Fruit fly (Drosophila melanogaster) whole organism, embryonic: Measurements from ENCODE around the gene CG13893.
A peak's percentile ranks its signal among the peaks of the same experiment; 100 is the strongest.

Experiments used
- Awh ChIP-seq: fragments of 200-800 bp; sonication (Bioruptor generic); IDR thresholded peaks from 2 replicates; pipeline ENCODE4, ENCODE4 v1.3.6; 2022; ENCODE audit warnings: missing biosample characterization, missing genetic modification characterization
- CG11456 ChIP-seq: fragments of 200-800 bp; sonication (Bioruptor generic); IDR thresholded peaks from 3 replicates; pipeline ENCODE4 v1.3.6; 2022; ENCODE audit warnings: missing biosample characterization, missing genetic modification characterization
- CG12219 ChIP-seq: fragments of 200-800 bp; sonication (Bioruptor generic); optimal IDR thresholded peaks from 3 replicates; lab custom pipeline; 2018; ENCODE audit warnings: missing biosample characterization, mild to moderate bottlenecking, missing genetic modification characterization
- CG13894 ChIP-seq: fragments of 200-800 bp; sonication (Bioruptor generic); optimal IDR thresholded peaks from 3 replicates; lab custom pipeline; 2018; ENCODE audit warnings: missing biosample characterization, mild to moderate bottlenecking, missing genetic modification characterization, moderate library complexity
- CG1647 ChIP-seq: fragments of 200-800 bp; sonication (Bioruptor generic); optimal IDR thresholded peaks from 3 replicates; lab custom pipeline; 2016; ENCODE audit warnings: missing biosample characterization, missing genetic modification characterization
- CG32767 ChIP-seq: fragments of 200-800 bp; sonication (Bioruptor generic); IDR thresholded peaks from 2 replicates; pipeline ENCODE4 v1.3.6; 2022; ENCODE audit warnings: missing biosample characterization, missing genetic modification characterization
- CG34376 ChIP-seq: fragments of 200-800 bp; sonication (Bioruptor generic); optimal IDR thresholded peaks from 2 replicates; lab custom pipeline; 2018; ENCODE audit warnings: missing biosample characterization, mild to moderate bottlenecking, missing genetic modification characterization
- CG3726 ChIP-seq: fragments of 200-800 bp; sonication (Bioruptor generic); IDR thresholded peaks from 3 replicates; pipeline ENCODE4, ENCODE4 v1.3.6; 2022; ENCODE audit warnings: missing biosample characterization, missing genetic modification characterization
- CG4282 ChIP-seq: fragments of 200-800 bp; sonication (Bioruptor generic); optimal IDR thresholded peaks from 2 replicates; lab custom pipeline; 2016; ENCODE audit warnings: missing biosample characterization, missing genetic modification characterization
- CG4820 ChIP-seq: fragments of 200-800 bp; sonication (Bioruptor generic); optimal IDR thresholded peaks from 3 replicates; lab custom pipeline; 2016; ENCODE audit warnings: missing biosample characterization, missing genetic modification characterization
- CG6272 ChIP-seq: fragments of 200-800 bp; sonication (Bioruptor generic); IDR thresholded peaks from 2 replicates; pipeline ENCODE4 v1.3.6; 2022; ENCODE audit warnings: missing biosample characterization, missing genetic modification characterization
- CG8388 ChIP-seq: fragments of 200-800 bp; sonication (Bioruptor generic); optimal IDR thresholded peaks from 2 replicates; lab custom pipeline; 2019; ENCODE audit warnings: missing biosample characterization, mild to moderate bottlenecking, missing genetic modification characterization, moderate library complexity
- CG9932 ChIP-seq: fragments of 200-800 bp; sonication (Bioruptor generic); IDR thresholded peaks from 2 replicates; pipeline ENCODE4 v1.3.6; 2022; ENCODE audit warnings: missing biosample characterization, missing genetic modification characterization
- CTCF ChIP-seq: fragments of 200-800 bp; sonication (Bioruptor generic); optimal IDR thresholded peaks from 2 replicates; lab custom pipeline; 2017; ENCODE audit warnings: missing biosample characterization, mild to moderate bottlenecking, missing genetic modification characterization, moderate library complexity
- Dp ChIP-seq: fragments of 200-800 bp; sonication (Bioruptor generic); optimal IDR thresholded peaks from 2 replicates; lab custom pipeline; 2018; ENCODE audit warnings: missing biosample characterization, mild to moderate bottlenecking, missing genetic modification characterization, moderate library complexity
- Drgx ChIP-seq: fragments of 200-800 bp; sonication (Bioruptor generic); IDR thresholded peaks from 2 replicates; pipeline ENCODE4 v1.3.6; 2022; ENCODE audit warnings: missing biosample characterization, missing genetic modification characterization
- Eip74EF ChIP-seq, 2 experiments: fragments of 200-800 bp in 1 of 2; fragments of >200 bp in 1 of 2; sonication (Bioruptor generic) in 1 of 2; optimal IDR thresholded peaks; 2 replicates each; lab custom pipeline; 2017 to 2019; ENCODE audit warnings: missing biosample characterization in 2 of 2, missing genetic modification characterization in 2 of 2, mild to moderate bottlenecking in 1 of 2, moderate library complexity in 1 of 2
- Elba2 ChIP-seq: fragments of 200-800 bp; sonication (Bioruptor generic); optimal IDR thresholded peaks from 3 replicates; lab custom pipeline; 2016; ENCODE audit warnings: missing biosample characterization, missing genetic modification characterization
- Ets65A ChIP-seq: fragments of 200-800 bp; sonication (Bioruptor generic); peaks from one replicate; lab custom pipeline; 2016; ENCODE audit warnings: missing biosample characterization, missing genetic modification characterization
- Ets97D ChIP-seq: fragments of 200-800 bp; sonication (Bioruptor generic); optimal IDR thresholded peaks from 3 replicates; lab custom pipeline; 2016; ENCODE audit warnings: missing biosample characterization, missing genetic modification characterization
- Fer3 ChIP-seq: fragments of 200-800 bp; sonication (Bioruptor generic); optimal IDR thresholded peaks from 2 replicates; lab custom pipeline; 2018; ENCODE audit warnings: missing biosample characterization, mild to moderate bottlenecking, missing genetic modification characterization, moderate library complexity
- HHEX ChIP-seq: fragments of 200-800 bp; sonication (Bioruptor generic); optimal IDR thresholded peaks from 3 replicates; lab custom pipeline; 2017; ENCODE audit warnings: missing biosample characterization, mild to moderate bottlenecking, missing genetic modification characterization, missing genetic modification reagents
- Hand ChIP-seq: fragments of 200-800 bp; sonication (Bioruptor generic); optimal IDR thresholded peaks from 2 replicates; lab custom pipeline; 2017; ENCODE audit warnings: mild to moderate bottlenecking, missing biosample characterization, missing genetic modification reagents, missing genetic modification characterization
- Med ChIP-seq: fragments of 200-800 bp; sonication (Bioruptor generic); peaks from one replicate; lab custom pipeline; 2016; ENCODE audit warnings: missing biosample characterization, missing genetic modification characterization, mild to moderate bottlenecking, inconsistent platforms, moderate library complexity
- Neu2 ChIP-seq: fragments of 200-800 bp; sonication (Bioruptor generic); optimal IDR thresholded peaks from 3 replicates; lab custom pipeline; 2016; ENCODE audit warnings: missing biosample characterization, missing genetic modification characterization, borderline replicate concordance
- Ptx1 ChIP-seq: fragments of 200-800 bp; sonication (Bioruptor generic); IDR thresholded peaks from 2 replicates; pipeline ENCODE4 v1.3.6; 2022; ENCODE audit warnings: missing biosample characterization, missing genetic modification characterization
- Sox102F ChIP-seq: fragments of 200-800 bp; sonication (Bioruptor generic); optimal IDR thresholded peaks from 2 replicates; lab custom pipeline; 2018; ENCODE audit warnings: missing biosample characterization, mild to moderate bottlenecking, missing genetic modification characterization, moderate library complexity
- amos ChIP-seq: fragments of 200-800 bp; sonication (Bioruptor generic); IDR thresholded peaks from 2 replicates; pipeline ENCODE4 v1.3.6; 2022; ENCODE audit warnings: missing biosample characterization, missing genetic modification characterization; ENCODE audit not compliant: partially characterized antibody
- aop ChIP-seq: fragments of 200-800 bp; sonication (Bioruptor generic); IDR thresholded peaks from 2 replicates; pipeline ENCODE4 v1.3.6; 2022; ENCODE audit warnings: missing biosample characterization, missing genetic modification characterization
- az2 ChIP-seq: fragments of 200-800 bp; sonication (Bioruptor generic); optimal IDR thresholded peaks from 3 replicates; lab custom pipeline; 2016; ENCODE audit warnings: missing biosample characterization, missing genetic modification characterization
- cato ChIP-seq: fragments of 200-800 bp; sonication (Bioruptor generic); optimal IDR thresholded peaks from 2 replicates; lab custom pipeline; 2016; ENCODE audit warnings: missing biosample characterization, missing genetic modification characterization, borderline replicate concordance
- chinmo ChIP-seq: fragments of 200-800 bp; sonication (Bioruptor generic); IDR thresholded peaks from 4 replicates; pipeline ENCODE4 v1.3.6; 2022; ENCODE audit warnings: missing biosample characterization, missing genetic modification characterization; ENCODE audit not compliant: partially characterized antibody
- disco-r ChIP-seq: fragments of 200-800 bp; sonication (Bioruptor generic); optimal IDR thresholded peaks from 2 replicates; lab custom pipeline; 2016; ENCODE audit warnings: missing biosample characterization, missing genetic modification characterization
- emc ChIP-seq: fragments of 200-800 bp; sonication (Bioruptor generic); optimal IDR thresholded peaks from 2 replicates; lab custom pipeline; 2016; ENCODE audit warnings: missing biosample characterization, missing genetic modification characterization
- ewg ChIP-seq: fragments of 200-800 bp; sonication (Bioruptor generic); optimal IDR thresholded peaks from 3 replicates; lab custom pipeline; 2017; ENCODE audit warnings: mild to moderate bottlenecking, missing biosample characterization, missing genetic modification reagents, missing genetic modification characterization
- grau ChIP-seq: fragments of 200-800 bp; optimal IDR thresholded peaks from 3 replicates; lab custom pipeline; 2019; ENCODE audit warnings: missing biosample characterization, mild to moderate bottlenecking, missing genetic modification characterization, moderate library complexity
- grn ChIP-seq: fragments of 200-800 bp; sonication (Bioruptor generic); optimal IDR thresholded peaks from 3 replicates; lab custom pipeline; 2017; ENCODE audit warnings: missing biosample characterization, missing genetic modification characterization
- nerfin-2 ChIP-seq: fragments of 200-800 bp; sonication (Bioruptor generic); IDR thresholded peaks from 2 replicates; pipeline ENCODE4 v1.3.6; 2022; ENCODE audit warnings: missing biosample characterization, missing genetic modification characterization; ENCODE audit not compliant: partially characterized antibody
- pb ChIP-seq: fragments of 200-800 bp; sonication (Bioruptor generic); optimal IDR thresholded peaks from 3 replicates; lab custom pipeline; 2016; ENCODE audit warnings: missing biosample characterization, missing genetic modification characterization
- phol ChIP-seq: fragments of 200-800 bp; sonication (Bioruptor generic); optimal IDR thresholded peaks from 3 replicates; lab custom pipeline; 2018; ENCODE audit warnings: missing biosample characterization, mild to moderate bottlenecking, missing genetic modification characterization, moderate library complexity
- ranshi ChIP-seq: fragments of 200-800 bp; sonication (Bioruptor generic); IDR thresholded peaks from 2 replicates; pipeline ENCODE4 v1.3.6; 2022; ENCODE audit warnings: missing biosample characterization, missing genetic modification characterization
- sd ChIP-seq: fragments of 200-800 bp; sonication (Bioruptor generic); optimal IDR thresholded peaks from 3 replicates; lab custom pipeline; 2018; ENCODE audit warnings: missing biosample characterization, mild to moderate bottlenecking, missing genetic modification characterization, moderate library complexity
- slbo ChIP-seq: fragments of 200-800 bp; sonication (Bioruptor generic); IDR thresholded peaks from 2 replicates; pipeline ENCODE4 v1.3.6; 2022; ENCODE audit warnings: missing biosample characterization, missing genetic modification characterization
- slp2 ChIP-seq: fragments of 200-800 bp; sonication (Bioruptor generic); optimal IDR thresholded peaks from 2 replicates; lab custom pipeline; 2016; ENCODE audit warnings: missing biosample characterization, missing genetic modification characterization
- sr ChIP-seq: fragments of 200-800 bp; sonication (Bioruptor generic); IDR thresholded peaks from 3 replicates; pipeline ENCODE4 v1.3.6; 2022; ENCODE audit warnings: missing biosample characterization, missing genetic modification characterization
- ssp ChIP-seq: fragments of 200-800 bp; sonication (Bioruptor generic); IDR thresholded peaks from 2 replicates; pipeline ENCODE4 v1.3.6; 2022; ENCODE audit warnings: missing biosample characterization, missing genetic modification characterization
- stwl ChIP-seq: fragments of 200-800 bp; sonication (Bioruptor generic); optimal IDR thresholded peaks from 3 replicates; lab custom pipeline; 2018; ENCODE audit warnings: missing biosample characterization, mild to moderate bottlenecking, missing genetic modification characterization, moderate library complexity

The CG13893 gene

dm6 chr3L:604701-605100 is 893 bp upstream of the CG13893 start (continued):
- TF ChIP-seq ssp (GFP tag; lab: Robert Waterston, UW) = no peak
- no peak for TF ChIP-seq disco-r (GFP tag; lab: Kevin White, UChicago)
- TF ChIP-seq CTCF (GFP tag; lab: Kevin White, UChicago) = peak; percentile 80
- TF ChIP-seq sr (GFP tag; lab: Robert Waterston, UW) = no peak
- no peak for TF ChIP-seq CG3726 (GFP tag; lab: Robert Waterston, UW)
- TF ChIP-seq Fer3 = no peak
- no peak for TF ChIP-seq CG12219
- peak; percentile 80 for TF ChIP-seq Dp (GFP tag; lab: Kevin White, UChicago)
- TF ChIP-seq CG13894 = peak; percentile 20
- no peak for TF ChIP-seq CG8388
- no peak for TF ChIP-seq cato (GFP tag; lab: Kevin White, UChicago)
- no peak for TF ChIP-seq slp2 (GFP tag; lab: Kevin White, UChicago)
- TF ChIP-seq pb = no peak
- no peak for TF ChIP-seq grau (tag; lab: Kevin White, UChicago)
- peak; percentile 5 for TF ChIP-seq Ets97D (GFP tag; lab: Kevin White, UChicago)
- TF ChIP-seq ranshi (GFP tag; lab: Robert Waterston, UW) = no peak
- no peak for TF ChIP-seq grn

dm6 chr3L:603188-603587 is 620 bp downstream of the CG13893 start:
- peak; percentile 64 for TF ChIP-seq CG13894
- peak; percentile 87 for TF ChIP-seq Ets65A (GFP tag; lab: Kevin White, UChicago)
- peak; percentile 23 for TF ChIP-seq sd (tag; lab: Kevin White, UChicago)
- TF ChIP-seq Sox102F (GFP tag; lab: Kevin White, UChicago) = no peak
- no peak for TF ChIP-seq Hand
- peak; percentile 9 for TF ChIP-seq phol (tag; lab: Kevin White, UChicago)

dm6 chr3L:602531-602930 is 1.3 kb downstream of the CG13893 start:
- no peak for TF ChIP-seq CG9932 (GFP tag; lab: Robert Waterston, UW)
- peak; percentile 44 for TF ChIP-seq Med (GFP tag; lab: Kevin White, UChicago)
- TF ChIP-seq CG11456 (GFP tag; lab: Robert Waterston, UW) = 0 out of 3 replicates have a peak, but pooled peaks have one; percentile 6
- TF ChIP-seq Ptx1 (GFP tag; lab: Robert Waterston, UW) = 0 out of 2 replicates have a peak, but pooled peaks have one; percentile 8
- no peak for TF ChIP-seq amos (GFP tag; lab: Robert Waterston, UW)
- TF ChIP-seq Elba2 (GFP tag; lab: Kevin White, UChicago) = no peak
- TF ChIP-seq Drgx (GFP tag; lab: Robert Waterston, UW) = peak; percentile 90
- TF ChIP-seq ewg (GFP tag; lab: Kevin White, UChicago) = peak; percentile 3

dm6 chr3L:601559-602136 is 2.2 kb downstream of the CG13893 start:
- TF ChIP-seq Eip74EF (GFP tag; optimal IDR thresholded peaks at IDR 0.05; lab: Kevin White, UChicago) (peak in 1 of 2 experiments; percentile 71), HHEX (GFP tag; lab: Kevin White, UChicago) (no peak), sd (tag; lab: Kevin White, UChicago) (peak; percentile 38), chinmo (GFP tag; lab: Robert Waterston, UW) (peak; percentile 88; the same call in 2 of the 4 replicates), CG34376 (GFP tag; lab: Kevin White, UChicago) (no peak), Neu2 (no peak), stwl (tag; lab: Kevin White, UChicago) (no peak), CG4282 (GFP tag; lab: Kevin White, UChicago) (no peak), grau (tag; lab: Kevin White, UChicago) (no peak), CG6272 (GFP tag; lab: Robert Waterston, UW) (no peak), slbo (GFP tag; lab: Robert Waterston, UW) (no peak), CG1647 (GFP tag; lab: Kevin White, UChicago) (no peak), nerfin-2 (GFP tag; lab: Robert Waterston, UW) (0 out of 2 replicates have a peak, but pooled peaks have one; percentile 12), Awh (GFP tag; lab: Robert Waterston, UW) (peak; percentile 58), emc (GFP tag; lab: Kevin White, UChicago) (no peak), aop (no peak), CG4820 (no peak), CG32767 (GFP tag; lab: Robert Waterston, UW) (no peak), az2 (no peak)
